Worm (Caenorhabditis elegans) whole organism, midembryonic: ENCODE data around the gene mpst-1.

Experiments
- T22C8.4 ChIP-seq: fragments of 200-800 bp; sonication (Bioruptor generic); IDR thresholded peaks from 2 replicates; pipeline ENCODE4 v1.3.6; 2022; ENCODE audit warnings: missing genetic modification characterization, missing compliant biosample characterization
- cog-1 ChIP-seq: sonication (generic microtip); optimal IDR thresholded peaks from 2 replicates; lab custom pipeline; 2016; ENCODE audit warnings: missing genetic modification characterization, missing compliant biosample characterization
- flt-1 ChIP-seq: fragments of 200-800 bp; sonication (Bioruptor generic); IDR thresholded peaks from 2 replicates; pipeline ENCODE4 v1.3.6; 2022; ENCODE audit warnings: missing genetic modification characterization, missing compliant biosample characterization
- klf-2 ChIP-seq: fragments of 200-800 bp; sonication (Bioruptor generic); conservative IDR thresholded peaks from 2 replicates; pipeline ENCODE4 v1.3.6; 2022; ENCODE audit warnings: missing genetic modification reagents, missing genetic modification characterization, missing compliant biosample characterization
- med-1 ChIP-seq: sonication (generic microtip); optimal IDR thresholded peaks from 2 replicates; lab custom pipeline; 2017; ENCODE audit warnings: missing genetic modification characterization, mild to moderate bottlenecking, missing compliant biosample characterization, antibody characterized with exemption, missing genetic modification reagents; ENCODE audit not compliant: insufficient read depth
- ref-1 ChIP-seq: fragments of 200-800 bp; sonication (Bioruptor generic); conservative IDR thresholded peaks from 2 replicates; pipeline ENCODE4 v1.3.6; 2022; ENCODE audit warnings: missing genetic modification reagents, missing genetic modification characterization, missing compliant biosample characterization
- tab-1 ChIP-seq: fragments of 200-800 bp; sonication (Bioruptor generic); IDR thresholded peaks from 2 replicates; pipeline ENCODE4 v1.3.6; 2022; ENCODE audit warnings: missing genetic modification characterization, missing compliant biosample characterization
- ztf-23 ChIP-seq: fragments of 200-800 bp; sonication (Bioruptor generic); IDR thresholded peaks from 2 replicates; pipeline ENCODE4 v1.3.6; 2022; ENCODE audit warnings: missing genetic modification reagents, missing genetic modification characterization, missing compliant biosample characterization

DNA sequence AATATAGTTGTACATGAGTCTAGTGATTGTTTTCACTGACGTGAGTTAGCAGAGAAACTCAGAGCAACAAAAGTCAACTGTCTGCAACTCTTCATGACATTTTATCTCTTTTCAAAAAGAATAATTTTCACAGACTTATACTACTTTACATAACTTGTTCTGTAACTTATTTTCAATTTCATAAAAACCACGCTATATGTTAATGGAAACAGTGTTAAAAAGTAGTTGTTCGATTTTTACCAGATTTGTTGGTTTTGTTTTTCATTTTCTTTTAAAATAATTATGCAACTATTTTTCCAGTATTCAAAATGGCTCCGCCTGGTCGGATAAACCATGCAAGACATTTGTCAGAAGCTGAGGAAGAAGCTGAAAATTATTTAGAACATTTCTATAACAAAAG is 48.2 kb upstream of the mpst-1 start, which contains the start of gene sulp-4:
- TF ChIP-seq klf-2 (no peak), T22C8.4 (GFP tag; lab: Robert Waterston, UW) (no peak), flt-1 (GFP tag; lab: Robert Waterston, UW) (no peak), med-1 (no peak), ztf-23 (GFP tag; lab: Robert Waterston, UW) (no peak), cog-1 (tag; lab: Kevin White, UChicago) (no peak), tab-1 (GFP tag; lab: Robert Waterston, UW) (no peak), ref-1 (GFP tag; lab: Robert Waterston, UW) (no peak)
